Worm (Caenorhabditis elegans): ENCODE data around the gene hsd-3.
"Not testable (repeated sequence)": the region's sequence is repeated elsewhere in the genome, so short reads cannot be mapped to it uniquely, and the experiment has no call there.

DNA sequence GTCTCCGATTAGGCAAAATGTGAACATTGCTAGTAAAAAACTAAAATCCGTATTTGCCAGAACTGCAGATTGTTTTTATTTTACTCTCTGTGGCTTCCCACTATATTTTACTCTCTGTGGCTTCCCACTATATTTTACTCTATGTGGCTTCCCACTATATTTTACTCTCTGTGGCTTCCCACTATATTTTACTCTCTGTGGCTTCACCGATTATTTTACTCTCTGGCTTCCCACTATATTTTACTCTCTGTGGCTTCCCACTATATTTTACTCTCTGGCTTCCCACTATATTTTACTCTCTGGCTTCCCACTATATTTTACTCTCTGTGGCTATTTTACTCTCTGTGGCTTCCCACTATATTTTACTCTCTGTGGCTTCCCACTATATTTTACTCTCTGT is 47.1 kb downstream of the hsd-3 start:
- not testable (repeated sequence) for TF ChIP-seq nhr-11, nhr-77, egl-27 (tag; optimal IDR thresholded peaks at IDR 0.05)

Data from whole organism, L1 larva.